Worm (Caenorhabditis elegans) whole organism, early embryonic: Measurements from ENCODE around the gene sre-42.

Experiments
- B0310.2 ChIP-seq: sonication (generic microtip); optimal IDR thresholded peaks from 2 replicates; lab custom pipeline; 2016; ENCODE audit warnings: mild to moderate bottlenecking, missing genetic modification characterization, missing compliant biosample characterization
- F13C5.2 ChIP-seq: sonication (generic microtip); optimal IDR thresholded peaks from 2 replicates; lab custom pipeline; 2017; ENCODE audit warnings: mild to moderate bottlenecking, missing genetic modification characterization, inconsistent platforms, missing compliant biosample characterization
- aly-1 ChIP-seq: sonication (generic microtip); optimal IDR thresholded peaks from 2 replicates; lab custom pipeline; 2016; ENCODE audit warnings: missing genetic modification characterization, missing compliant biosample characterization
- ama-1 ChIP-seq: fragments of 150-350 bp; optimal IDR thresholded peaks from 2 replicates; lab custom pipeline; 2014
- ceh-13 ChIP-seq: fragments of 200-800 bp; sonication (Bioruptor generic); optimal IDR thresholded peaks from 2 replicates; lab custom pipeline; 2018; ENCODE audit warnings: mild to moderate bottlenecking, missing genetic modification characterization, missing compliant biosample characterization
- ceh-36 ChIP-seq: sonication (generic microtip); optimal IDR thresholded peaks from 2 replicates; lab custom pipeline; 2016; ENCODE audit warnings: missing genetic modification characterization, inconsistent platforms, missing compliant biosample characterization
- ets-7 ChIP-seq: sonication (generic microtip); optimal IDR thresholded peaks from 2 replicates; lab custom pipeline; 2016; ENCODE audit warnings: missing genotype, missing genetic modification characterization, missing compliant biosample characterization
- flt-1 ChIP-seq: fragments of 200-800 bp; sonication (Bioruptor generic); IDR thresholded peaks from 2 replicates; pipeline ENCODE4 v1.3.6; 2022; ENCODE audit warnings: missing genetic modification characterization, missing compliant biosample characterization
- hmbx-1 ChIP-seq: sonication (generic microtip); optimal IDR thresholded peaks from 2 replicates; lab custom pipeline; 2016; ENCODE audit warnings: mild to moderate bottlenecking, missing genetic modification characterization, missing compliant biosample characterization
- hmg-4 ChIP-seq: fragments of 200-800 bp; sonication (Bioruptor generic); optimal IDR thresholded peaks from 2 replicates; lab custom pipeline; 2018; ENCODE audit warnings: mild to moderate bottlenecking, missing genetic modification characterization, missing compliant biosample characterization
- hnd-1 ChIP-seq: sonication (generic microtip); optimal IDR thresholded peaks from 2 replicates; lab custom pipeline; 2016; ENCODE audit warnings: missing genetic modification characterization, missing compliant biosample characterization
- pes-1 ChIP-seq: fragments of 200-800 bp; sonication (Bioruptor generic); IDR thresholded peaks from 2 replicates; pipeline ENCODE4 v1.3.6; 2022; ENCODE audit warnings: missing genetic modification reagents, missing genetic modification characterization, missing compliant biosample characterization
- scrt-1 ChIP-seq: fragments of 200-800 bp; sonication (Bioruptor generic); IDR thresholded peaks from 2 replicates; pipeline ENCODE4 v1.3.6; 2022; ENCODE audit warnings: missing genetic modification characterization, missing compliant biosample characterization
- sea-1 ChIP-seq: fragments of 200-800 bp; sonication (Bioruptor generic); conservative IDR thresholded peaks from 2 replicates; pipeline ENCODE4 v1.3.6; 2022; ENCODE audit warnings: missing genetic modification characterization, missing compliant biosample characterization
- tbx-11 ChIP-seq: fragments of 200-800 bp; sonication (Bioruptor generic); IDR thresholded peaks from 2 replicates; pipeline ENCODE4 v1.3.6; 2022; ENCODE audit warnings: missing genetic modification characterization, missing compliant biosample characterization
- tbx-37 ChIP-seq: fragments of 200-800 bp; sonication (Bioruptor generic); conservative IDR thresholded peaks from 2 replicates; pipeline ENCODE4 v1.3.6; 2022; ENCODE audit warnings: missing genetic modification reagents, missing genetic modification characterization, missing compliant biosample characterization
- tra-4 ChIP-seq: sonication (generic microtip); optimal IDR thresholded peaks from 2 replicates; lab custom pipeline; 2017; ENCODE audit warnings: missing genetic modification characterization, missing compliant biosample characterization

The sre-42 gene

ce11 chrII:12397656-12398055, 11.0 kb upstream of the sre-42 start, which contains the start of gene F57G9.7:
TSS of gene F57G9.7 (minus strand) at chrII:12397756.
- TF ChIP-seq F13C5.2 (tag; lab: Kevin White, UChicago) (no peak), sea-1 (GFP tag; lab: Robert Waterston, UW) (no peak)

- TF ChIP-seq ets-7 (tag; lab: Kevin White, UChicago) (no peak), tra-4 (tag; lab: Kevin White, UChicago) (no peak), hnd-1 (no peak), tbx-37 (GFP tag; lab: Robert Waterston, UW) (no peak), ceh-36 (tag; lab: Kevin White, UChicago) (no peak), hmbx-1 (tag; lab: Kevin White, UChicago) (no peak), ama-1 (lab: Kevin White, UChicago) (no peak)
Measured at ce11 chrII:12394138-12394537, 7.5 kb upstream of the sre-42 start.

ce11 chrII:12393690-12394089, 7.0 kb upstream of the sre-42 start, which contains the start of gene Y57A10B.7:
TSS of gene Y57A10B.7 (minus strand) at chrII:12393790.
- no peak for TF ChIP-seq aly-1 (tag; lab: Kevin White, UChicago)
- TF ChIP-seq hnd-1, result no peak
- no peak for TF ChIP-seq tra-4 (tag; lab: Kevin White, UChicago)
- no peak for TF ChIP-seq tbx-37 (GFP tag; lab: Robert Waterston, UW)
- no peak for TF ChIP-seq pes-1 (GFP tag; lab: Robert Waterston, UW)
- no peak for TF ChIP-seq B0310.2 (tag; lab: Kevin White, UChicago)
- TF ChIP-seq hmbx-1 (tag; lab: Kevin White, UChicago), result no peak
- TF ChIP-seq flt-1 (GFP tag; lab: Robert Waterston, UW), result no peak
- no peak for TF ChIP-seq sea-1 (GFP tag; lab: Robert Waterston, UW)
- no peak for TF ChIP-seq ets-7 (tag; lab: Kevin White, UChicago)
- TF ChIP-seq scrt-1, result no peak
- TF ChIP-seq ceh-13 (GFP tag; lab: Kevin White, UChicago), result no peak
- no peak for TF ChIP-seq ceh-36 (tag; lab: Kevin White, UChicago)
- TF ChIP-seq F13C5.2 (tag; lab: Kevin White, UChicago), result no peak
- TF ChIP-seq tbx-11 (GFP tag; lab: Robert Waterston, UW), result no peak
- no peak for TF ChIP-seq hmg-4
- no peak for TF ChIP-seq ama-1 (lab: Kevin White, UChicago)

ce11 chrII:12389783-12390182, 3.1 kb upstream of the sre-42 start, which contains the start of gene Y57A10B.6:
TSS of gene Y57A10B.6 (plus strand) at chrII:12390083.
- TF ChIP-seq flt-1 (GFP tag; lab: Robert Waterston, UW) (no peak), B0310.2 (tag; lab: Kevin White, UChicago) (no peak), ets-7 (tag; lab: Kevin White, UChicago) (no peak), tbx-11 (GFP tag; lab: Robert Waterston, UW) (no peak), sea-1 (GFP tag; lab: Robert Waterston, UW) (no peak), ceh-36 (tag; lab: Kevin White, UChicago) (no peak), hnd-1 (no peak), aly-1 (tag; lab: Kevin White, UChicago) (no peak), hmg-4 (no peak), pes-1 (GFP tag; lab: Robert Waterston, UW) (no peak)

ce11 chrII:12387980-12388379, 1.3 kb upstream of the sre-42 start, which contains the start of gene sre-41:
TSS of gene sre-41 (plus strand) at chrII:12388280.
- TF ChIP-seq ceh-13 (GFP tag; lab: Kevin White, UChicago), result no peak
- no peak for TF ChIP-seq ama-1 (lab: Kevin White, UChicago)
- TF ChIP-seq F13C5.2 (tag; lab: Kevin White, UChicago), result no peak
- TF ChIP-seq hnd-1, result no peak
- TF ChIP-seq scrt-1, result no peak
- TF ChIP-seq tbx-11 (GFP tag; lab: Robert Waterston, UW), result no peak
- TF ChIP-seq pes-1 (GFP tag; lab: Robert Waterston, UW), result no peak
- TF ChIP-seq ceh-36 (tag; lab: Kevin White, UChicago), result no peak
- no peak for TF ChIP-seq tra-4 (tag; lab: Kevin White, UChicago)
- no peak for TF ChIP-seq aly-1 (tag; lab: Kevin White, UChicago)
- no peak for TF ChIP-seq sea-1 (GFP tag; lab: Robert Waterston, UW)
- TF ChIP-seq tbx-37 (GFP tag; lab: Robert Waterston, UW), result no peak
- no peak for TF ChIP-seq hmg-4
- no peak for TF ChIP-seq hmbx-1 (tag; lab: Kevin White, UChicago)
- no peak for TF ChIP-seq flt-1 (GFP tag; lab: Robert Waterston, UW)
- TF ChIP-seq B0310.2 (tag; lab: Kevin White, UChicago), result no peak
- no peak for TF ChIP-seq ets-7 (tag; lab: Kevin White, UChicago)

- no peak for TF ChIP-seq ceh-13 (GFP tag; lab: Kevin White, UChicago)
- TF ChIP-seq scrt-1, result no peak
- TF ChIP-seq hmbx-1 (tag; lab: Kevin White, UChicago), result no peak
- no peak for TF ChIP-seq tbx-11 (GFP tag; lab: Robert Waterston, UW)
- TF ChIP-seq sea-1 (GFP tag; lab: Robert Waterston, UW), result no peak
- TF ChIP-seq tra-4 (tag; lab: Kevin White, UChicago), result no peak
Measured at ce11 chrII:12387487-12387886, 806 bp upstream of the sre-42 start.

ce11 chrII:12385815-12386214, 866 bp downstream of the sre-42 start:
- TF ChIP-seq ceh-13 (GFP tag; lab: Kevin White, UChicago) (no peak), ets-7 (tag; lab: Kevin White, UChicago) (no peak), flt-1 (GFP tag; lab: Robert Waterston, UW) (no peak), tbx-37 (GFP tag; lab: Robert Waterston, UW) (no peak), tbx-11 (GFP tag; lab: Robert Waterston, UW) (no peak)
